Worm (Caenorhabditis elegans) whole organism, late embryonic: ENCODE results near the gene srlf-9.

Experiments used
- T23F11.4 ChIP-seq: fragments of 200-800 bp; sonication (Bioruptor generic); optimal IDR thresholded peaks from 2 replicates; lab custom pipeline; 2018; ENCODE audit warnings: mild to moderate bottlenecking, missing genetic modification characterization, missing compliant biosample characterization
- Y22D7AL.16 ChIP-seq: sonication (generic microtip); optimal IDR thresholded peaks from 2 replicates; lab custom pipeline; 2016; ENCODE audit warnings: missing genetic modification characterization, missing compliant biosample characterization
- ama-1 ChIP-seq: fragments of 150-350 bp; optimal IDR thresholded peaks from 2 replicates; lab custom pipeline; 2014
- ceh-18 ChIP-seq: sonication (generic microtip); optimal IDR thresholded peaks from 2 replicates; lab custom pipeline; 2016; ENCODE audit warnings: missing genetic modification characterization, missing compliant biosample characterization
- ceh-19 ChIP-seq: fragments of 200-800 bp; sonication (Bioruptor generic); optimal IDR thresholded peaks from 2 replicates; lab custom pipeline; 2018; ENCODE audit warnings: mild to moderate bottlenecking, missing genetic modification characterization, missing compliant biosample characterization
- ceh-22 ChIP-seq: sonication (generic microtip); optimal IDR thresholded peaks from 2 replicates; lab custom pipeline; 2017; ENCODE audit warnings: missing biosample characterization, missing genetic modification characterization
- ceh-24 ChIP-seq: sonication (generic microtip); optimal IDR thresholded peaks from 2 replicates; lab custom pipeline; 2016; ENCODE audit warnings: mild to moderate bottlenecking, missing genetic modification characterization, missing compliant biosample characterization
- ceh-30 ChIP-seq: fragments of 150-350 bp; optimal IDR thresholded peaks from 2 replicates; lab custom pipeline; 2014; ENCODE audit warnings: missing biosample characterization, missing genetic modification characterization
- ceh-34 ChIP-seq: sonication (generic microtip); optimal IDR thresholded peaks from 2 replicates; lab custom pipeline; 2016; ENCODE audit warnings: mild to moderate bottlenecking, missing genetic modification characterization, missing compliant biosample characterization
- ceh-48 ChIP-seq: sonication (generic microtip); optimal IDR thresholded peaks from 2 replicates; lab custom pipeline; 2016; ENCODE audit warnings: missing genetic modification characterization, inconsistent platforms, missing compliant biosample characterization
- ceh-6 ChIP-seq: fragments of 200-800 bp; sonication (Bioruptor generic); optimal IDR thresholded peaks from 2 replicates; lab custom pipeline; 2018; ENCODE audit warnings: mild to moderate bottlenecking, missing genetic modification characterization, missing compliant biosample characterization
- elt-2 ChIP-seq: sonication (generic microtip); optimal IDR thresholded peaks from 2 replicates; lab custom pipeline; 2016; ENCODE audit warnings: missing genetic modification reagents, missing genetic modification characterization, missing compliant biosample characterization
- eyg-1 ChIP-seq: sonication (generic microtip); optimal IDR thresholded peaks from 2 replicates; lab custom pipeline; 2016; ENCODE audit warnings: missing genotype, missing genetic modification characterization, missing compliant biosample characterization
- fkh-10 ChIP-seq: fragments of 150-350 bp; optimal IDR thresholded peaks from 2 replicates; lab custom pipeline; 2014; ENCODE audit warnings: missing biosample characterization, missing genetic modification reagents, missing genetic modification characterization
- fkh-6 ChIP-seq: sonication (generic microtip); optimal IDR thresholded peaks from 2 replicates; lab custom pipeline; 2016; ENCODE audit warnings: missing genetic modification characterization, missing compliant biosample characterization
- gmeb-2 ChIP-seq: sonication (generic microtip); optimal IDR thresholded peaks from 2 replicates; lab custom pipeline; 2016; ENCODE audit warnings: missing genetic modification characterization, inconsistent platforms, missing compliant biosample characterization
- hlh-15 ChIP-seq: sonication (generic microtip); optimal IDR thresholded peaks from 2 replicates; lab custom pipeline; 2016; ENCODE audit warnings: missing genetic modification characterization, missing compliant biosample characterization
- hlh-6 ChIP-seq: sonication (generic microtip); optimal IDR thresholded peaks from 2 replicates; lab custom pipeline; 2016; ENCODE audit warnings: missing genotype, missing genetic modification characterization, missing compliant biosample characterization
- hlh-8 ChIP-seq: sonication (generic microtip); optimal IDR thresholded peaks from 2 replicates; lab custom pipeline; 2016; ENCODE audit warnings: missing genotype, missing genetic modification characterization, missing compliant biosample characterization
- lin-11 ChIP-seq: fragments of 200-800 bp; sonication (Bioruptor generic); optimal IDR thresholded peaks from 2 replicates; lab custom pipeline; 2018; ENCODE audit warnings: mild to moderate bottlenecking, missing genetic modification characterization, missing compliant biosample characterization
- madf-2 ChIP-seq: sonication (generic microtip); optimal IDR thresholded peaks from 2 replicates; lab custom pipeline; 2017; ENCODE audit warnings: missing genetic modification characterization, missing compliant biosample characterization
- mec-3 ChIP-seq: sonication (generic microtip); optimal IDR thresholded peaks from 2 replicates; lab custom pipeline; 2016; ENCODE audit warnings: borderline replicate concordance, missing genetic modification characterization, missing compliant biosample characterization
- nhr-232 ChIP-seq: sonication (generic microtip); optimal IDR thresholded peaks from 2 replicates; lab custom pipeline; 2016; ENCODE audit warnings: missing genetic modification characterization, missing compliant biosample characterization
- npax-4 ChIP-seq: sonication (generic microtip); optimal IDR thresholded peaks from 2 replicates; lab custom pipeline; 2016; ENCODE audit warnings: missing genetic modification characterization, missing compliant biosample characterization
- odd-2 ChIP-seq: sonication (generic microtip); optimal IDR thresholded peaks from 2 replicates; lab custom pipeline; 2017; ENCODE audit warnings: antibody characterized with exemption, mild to moderate bottlenecking, missing genetic modification characterization, missing compliant biosample characterization
- pag-3 ChIP-seq: sonication (generic microtip); optimal IDR thresholded peaks from 2 replicates; lab custom pipeline; 2016; ENCODE audit warnings: missing compliant biosample characterization, missing genetic modification characterization, borderline replicate concordance
- pqm-1 ChIP-seq: sonication (generic microtip); optimal IDR thresholded peaks from 2 replicates; lab custom pipeline; 2016; ENCODE audit warnings: missing genetic modification characterization, missing compliant biosample characterization
- pros-1 ChIP-seq: fragments of 150-350 bp; optimal IDR thresholded peaks from 2 replicates; lab custom pipeline; 2014; ENCODE audit warnings: missing biosample characterization, missing genetic modification reagents, missing genetic modification characterization
- ref-2 ChIP-seq: sonication (generic microtip); optimal IDR thresholded peaks from 2 replicates; lab custom pipeline; 2016; ENCODE audit warnings: missing genetic modification characterization, missing compliant biosample characterization
- sdc-2 ChIP-seq: sonication (generic microtip); optimal IDR thresholded peaks from 2 replicates; lab custom pipeline; 2016; ENCODE audit warnings: missing genotype, missing genetic modification characterization, missing compliant biosample characterization
- sox-2 ChIP-seq: fragments of 200-800 bp; sonication (Bioruptor generic); IDR thresholded peaks from 2 replicates; pipeline ENCODE4 v1.3.6; 2022; ENCODE audit warnings: missing genetic modification reagents, missing genetic modification characterization, missing compliant biosample characterization
- sox-4 ChIP-seq: sonication (generic microtip); optimal IDR thresholded peaks from 2 replicates; lab custom pipeline; 2017; ENCODE audit warnings: mild to moderate bottlenecking, missing genetic modification characterization, inconsistent platforms, missing compliant biosample characterization
- tbx-2 ChIP-seq: sonication (generic microtip); optimal IDR thresholded peaks from 2 replicates; lab custom pipeline; 2016; ENCODE audit warnings: missing genetic modification characterization, missing compliant biosample characterization
- tbx-7 ChIP-seq: sonication (generic microtip); optimal IDR thresholded peaks from 2 replicates; lab custom pipeline; 2016; ENCODE audit warnings: missing genotype, missing genetic modification characterization, missing compliant biosample characterization
- ttx-3 ChIP-seq: sonication (generic microtip); optimal IDR thresholded peaks from 2 replicates; lab custom pipeline; 2016; ENCODE audit warnings: missing genetic modification reagents, missing genetic modification characterization, missing compliant biosample characterization
- unc-55 ChIP-seq: sonication (generic microtip); optimal IDR thresholded peaks from 2 replicates; lab custom pipeline; 2017; ENCODE audit warnings: missing biosample characterization, missing genetic modification reagents, missing genetic modification characterization
- unc-86 ChIP-seq: sonication (generic microtip); optimal IDR thresholded peaks from 2 replicates; lab custom pipeline; 2016; ENCODE audit warnings: missing genetic modification characterization, missing compliant biosample characterization
- zip-5 ChIP-seq: sonication (generic microtip); optimal IDR thresholded peaks from 2 replicates; lab custom pipeline; 2016; ENCODE audit warnings: missing genetic modification characterization, missing compliant biosample characterization

srlf-9 gene

ce11 chrIII:13404418-13404817 lies 2.8 kb upstream of the srlf-9 start, which contains the start of gene ttr-52:
ttr-52 (plus strand) TSS chrIII:13404718.
- TF ChIP-seq sox-2 (no peak), hlh-8 (no peak), nhr-232 (tag; lab: Kevin White, UChicago) (no peak), ceh-34 (tag; lab: Kevin White, UChicago) (no peak)
- TF ChIP-seq, all 69 proteins: peak for 0

- no peak for TF ChIP-seq odd-2 (tag; lab: Kevin White, UChicago)
- no peak for TF ChIP-seq gmeb-2 (tag; lab: Kevin White, UChicago)
- TF ChIP-seq zip-5 (tag; lab: Kevin White, UChicago), result no peak
- no peak for TF ChIP-seq pag-3
- no peak for TF ChIP-seq sox-4 (tag; lab: Kevin White, UChicago)
- TF ChIP-seq fkh-6 (tag; lab: Kevin White, UChicago), result no peak
These were observed 1.4 kb upstream of the srlf-9 start, which contains the start of gene mig-18 for ce11 chrIII:13402934-13403333. mig-18 (plus strand) TSS chrIII:13403234.

- TF ChIP-seq hlh-8 (no peak), ref-2 (tag; lab: Kevin White, UChicago) (no peak), hlh-15 (tag; lab: Kevin White, UChicago) (no peak), pag-3 (no peak), madf-2 (tag; lab: Kevin White, UChicago) (no peak), unc-55 (GFP tag; lab: Kevin White, UChicago) (no peak), mec-3 (tag; lab: Kevin White, UChicago) (no peak), tbx-7 (tag; lab: Kevin White, UChicago) (no peak), ceh-48 (tag; lab: Kevin White, UChicago) (no peak), ttx-3 (tag; lab: Kevin White, UChicago) (no peak), ceh-34 (tag; lab: Kevin White, UChicago) (no peak), ceh-30 (tag; lab: Kevin White, UChicago) (no peak), eyg-1 (tag; lab: Kevin White, UChicago) (no peak), ceh-6 (no peak), sox-4 (tag; lab: Kevin White, UChicago) (no peak), ceh-24 (tag; lab: Kevin White, UChicago) (no peak)
These were observed 6.3 kb downstream of the srlf-9 start, which contains the start of gene F11F1.1 for ce11 chrIII:13395262-13395661. F11F1.1 (plus strand) TSS chrIII:13395562.

- TF ChIP-seq fkh-10 (GFP tag; lab: Kevin White, UChicago) (no peak), npax-4 (tag; lab: Kevin White, UChicago) (no peak), ceh-34 (tag; lab: Kevin White, UChicago) (no peak), sdc-2 (no peak), sox-2 (no peak), hlh-6 (tag; lab: Kevin White, UChicago) (no peak), tbx-2 (tag; lab: Kevin White, UChicago) (no peak), ceh-18 (tag; lab: Kevin White, UChicago) (no peak), ref-2 (tag; lab: Kevin White, UChicago) (no peak), ceh-19 (no peak), T23F11.4 (GFP tag; lab: Kevin White, UChicago) (no peak), pqm-1 (tag; lab: Kevin White, UChicago) (no peak), ama-1 (lab: Kevin White, UChicago) (no peak), nhr-232 (tag; lab: Kevin White, UChicago) (no peak), unc-86 (no peak), pros-1 (no peak), Y22D7AL.16 (tag; lab: Kevin White, UChicago) (no peak)
These were observed 7.9 kb downstream of the srlf-9 start, which contains the start of gene qdpr-1 for ce11 chrIII:13393647-13394046. qdpr-1 (plus strand) TSS chrIII:13393910.

ce11 chrIII:13393239-13393638 lies 8.3 kb downstream of the srlf-9 start, which contains the start of gene dnj-17:
dnj-17 (minus strand) TSS chrIII:13393339.
- TF ChIP-seq zip-5 (tag; lab: Kevin White, UChicago), result no peak
- TF ChIP-seq Y22D7AL.16 (tag; lab: Kevin White, UChicago), result no peak
- TF ChIP-seq lin-11 (tag; lab: Kevin White, UChicago), result no peak
- no peak for TF ChIP-seq ceh-18 (tag; lab: Kevin White, UChicago)
- TF ChIP-seq nhr-232 (tag; lab: Kevin White, UChicago), result no peak
- no peak for TF ChIP-seq ceh-22 (tag; lab: Kevin White, UChicago)
- TF ChIP-seq elt-2 (tag; lab: Kevin White, UChicago), result no peak
